Worm (Caenorhabditis elegans) whole organism, L1 larva: ENCODE data around the gene T04C12.7.

Experiments
- aha-1 ChIP-seq: fragments of 150-350 bp; optimal IDR thresholded peaks from 2 replicates; lab custom pipeline; 2014; ENCODE audit warnings: missing biosample characterization, missing genetic modification characterization
- ama-1 ChIP-seq: fragments of 150-350 bp; optimal IDR thresholded peaks from 2 replicates; lab custom pipeline; 2014
- blmp-1 ChIP-seq: fragments of 150-350 bp; optimal IDR thresholded peaks from 2 replicates; lab custom pipeline; 2014; ENCODE audit warnings: missing biosample characterization, missing genetic modification characterization
- ceh-8 ChIP-seq: fragments of 200-800 bp; sonication (Bioruptor generic); optimal IDR thresholded peaks from 2 replicates; lab custom pipeline; 2018; ENCODE audit warnings: mild to moderate bottlenecking, missing genetic modification characterization, moderate library complexity, missing compliant biosample characterization
- ceh-90 ChIP-seq: sonication (generic microtip); optimal IDR thresholded peaks from 2 replicates; lab custom pipeline; 2016; ENCODE audit warnings: missing genetic modification characterization, missing compliant biosample characterization
- dpl-1 ChIP-seq, 3 experiments: fragments of 150-350 bp in 2 of 3; sonication (generic microtip) in 1 of 3; optimal IDR thresholded peaks; 2 replicates each; lab custom pipeline; 2014 to 2017; ENCODE audit warnings: missing biosample characterization in 3 of 3, missing genetic modification characterization in 3 of 3, missing genetic modification reagents in 3 of 3
- efl-1 ChIP-seq, 4 experiments: fragments of 150-350 bp; optimal IDR thresholded peaks in 3 of 4; peaks in 1 of 4; 1 replicate in 1 of 4; 2 replicates in 3 of 4; lab custom pipeline; 2014; ENCODE audit warnings: missing biosample characterization in 2 of 4, missing genetic modification characterization in 2 of 4, missing genetic modification reagents in 2 of 4
- efl-3 ChIP-seq: fragments of 200-800 bp; sonication (Bioruptor generic); optimal IDR thresholded peaks from 2 replicates; lab custom pipeline; 2018; ENCODE audit warnings: mild to moderate bottlenecking, missing genetic modification characterization, missing compliant biosample characterization
- egl-13 ChIP-seq: sonication (generic microtip); optimal IDR thresholded peaks from 2 replicates; lab custom pipeline; 2016; ENCODE audit warnings: missing genotype, missing genetic modification reagents, missing genetic modification characterization, missing compliant biosample characterization
- elt-2 ChIP-seq: sonication (generic microtip); optimal IDR thresholded peaks from 2 replicates; lab custom pipeline; 2016; ENCODE audit warnings: missing genetic modification characterization, mild to moderate bottlenecking, inconsistent platforms, missing compliant biosample characterization, missing genetic modification reagents
- elt-3 ChIP-seq, 6 experiments: fragments of 150-350 bp in 1 of 6; sonication (generic microtip); optimal IDR thresholded peaks; 2 replicates each; lab custom pipeline; 2017 to 2018; ENCODE audit warnings: missing biosample characterization in 6 of 6, missing genetic modification characterization in 6 of 6, inconsistent platforms in 1 of 6
- ets-5 ChIP-seq: fragments of 200-800 bp; sonication (Bioruptor generic); IDR thresholded peaks from 2 replicates; pipeline ENCODE4 v1.3.6; 2022; ENCODE audit warnings: missing genetic modification characterization, missing compliant biosample characterization
- fkh-10 ChIP-seq: sonication (generic microtip); optimal IDR thresholded peaks from 2 replicates; lab custom pipeline; 2017; ENCODE audit warnings: missing biosample characterization, missing genetic modification reagents, missing genetic modification characterization
- fkh-8 ChIP-seq: sonication (generic microtip); optimal IDR thresholded peaks from 2 replicates; lab custom pipeline; 2016; ENCODE audit warnings: mild to moderate bottlenecking, missing genetic modification characterization, missing compliant biosample characterization
- fos-1 ChIP-seq: fragments of 150-350 bp; optimal IDR thresholded peaks from 2 replicates; lab custom pipeline; 2014; ENCODE audit warnings: missing biosample characterization, missing genetic modification characterization
- hlh-17 ChIP-seq: fragments of 200-800 bp; sonication (Bioruptor generic); optimal IDR thresholded peaks from 2 replicates; lab custom pipeline; 2018; ENCODE audit warnings: missing genetic modification characterization, mild to moderate bottlenecking, missing compliant biosample characterization, moderate library complexity, borderline replicate concordance
- hlh-4 ChIP-seq: sonication (generic microtip); optimal IDR thresholded peaks from 2 replicates; lab custom pipeline; 2016; ENCODE audit warnings: mild to moderate bottlenecking, missing genetic modification characterization, missing compliant biosample characterization
- jun-1 ChIP-seq: fragments of 150-350 bp; optimal IDR thresholded peaks from 2 replicates; lab custom pipeline; 2014; ENCODE audit warnings: missing biosample characterization, missing genetic modification reagents, missing genetic modification characterization
- lin-13 ChIP-seq: fragments of 150-350 bp; optimal IDR thresholded peaks from 2 replicates; lab custom pipeline; 2014; ENCODE audit warnings: missing biosample characterization, missing genetic modification reagents, missing genetic modification characterization
- lin-14 ChIP-seq: fragments of 200-800 bp; sonication (Bioruptor generic); optimal IDR thresholded peaks from 2 replicates; lab custom pipeline; 2018; ENCODE audit warnings: mild to moderate bottlenecking, missing genetic modification characterization, moderate library complexity, missing compliant biosample characterization
- lin-35 ChIP-seq, 2 experiments: fragments of 150-350 bp; optimal IDR thresholded peaks; 2 replicates each; lab custom pipeline; 2014; ENCODE audit warnings: missing biosample characterization in 2 of 2, missing genetic modification characterization in 2 of 2, missing genetic modification reagents in 2 of 2
- lsy-2 ChIP-seq, 2 experiments: fragments of 150-350 bp; optimal IDR thresholded peaks; 2 replicates each; lab custom pipeline; 2014; ENCODE audit warnings: missing biosample characterization in 2 of 2, missing genetic modification characterization in 2 of 2
- mdl-1 ChIP-seq, 2 experiments: fragments of 150-350 bp; optimal IDR thresholded peaks; 2 replicates each; lab custom pipeline; 2014 to 2017; ENCODE audit warnings: missing biosample characterization in 2 of 2, missing genetic modification characterization in 2 of 2, inconsistent platforms in 1 of 2
- nhr-19 ChIP-seq: fragments of 200-800 bp; sonication (Bioruptor generic); conservative IDR thresholded peaks from 2 replicates; pipeline ENCODE4 v1.3.6; 2022; ENCODE audit warnings: missing genetic modification characterization, missing compliant biosample characterization
- nhr-28 ChIP-seq: fragments of 150-350 bp; optimal IDR thresholded peaks from 2 replicates; lab custom pipeline; 2014; ENCODE audit warnings: missing biosample characterization, missing genetic modification characterization
- nhr-47 ChIP-seq: sonication (generic microtip); optimal IDR thresholded peaks from 2 replicates; lab custom pipeline; 2016; ENCODE audit warnings: mild to moderate bottlenecking, missing genetic modification characterization, moderate library complexity, missing compliant biosample characterization
- nhr-71 ChIP-seq: sonication (generic microtip); optimal IDR thresholded peaks from 2 replicates; lab custom pipeline; 2016; ENCODE audit warnings: mild to moderate bottlenecking, missing genetic modification characterization, moderate library complexity, missing compliant biosample characterization
- nhr-85 ChIP-seq: sonication (generic microtip); peaks from one replicate; lab custom pipeline; 2016; ENCODE audit warnings: missing genetic modification characterization, inconsistent platforms, missing compliant biosample characterization
- pqm-1 ChIP-seq: sonication (generic microtip); optimal IDR thresholded peaks from 3 replicates; lab custom pipeline; 2017; ENCODE audit warnings: missing biosample characterization, missing genetic modification characterization
- rnt-1 ChIP-seq: sonication (generic microtip); optimal IDR thresholded peaks from 2 replicates; lab custom pipeline; 2016; ENCODE audit warnings: mild to moderate bottlenecking, missing genetic modification characterization, moderate library complexity, missing compliant biosample characterization
- snpc-4 ChIP-seq: fragments of 150-350 bp; optimal IDR thresholded peaks from 2 replicates; lab custom pipeline; 2014; ENCODE audit warnings: missing biosample characterization, missing genetic modification characterization
- sox-4 ChIP-seq: sonication (generic microtip); optimal IDR thresholded peaks from 2 replicates; lab custom pipeline; 2016; ENCODE audit warnings: missing genetic modification characterization, missing compliant biosample characterization
- swsn-7 ChIP-seq: sonication (generic microtip); optimal IDR thresholded peaks from 2 replicates; lab custom pipeline; 2016; ENCODE audit warnings: missing genetic modification characterization, missing compliant biosample characterization
- tbx-2 ChIP-seq: sonication (generic microtip); optimal IDR thresholded peaks from 2 replicates; lab custom pipeline; 2016; ENCODE audit warnings: missing genetic modification characterization, missing compliant biosample characterization
- unc-130 ChIP-seq: fragments of 150-350 bp; optimal IDR thresholded peaks from 2 replicates; lab custom pipeline; 2017; ENCODE audit warnings: missing biosample characterization, missing genetic modification characterization, inconsistent platforms
- unc-62 ChIP-seq: fragments of 150-350 bp; optimal IDR thresholded peaks from 2 replicates; lab custom pipeline; 2014; ENCODE audit warnings: missing biosample characterization, missing genetic modification reagents, missing genetic modification characterization
- zag-1 ChIP-seq: fragments of 150-350 bp; optimal IDR thresholded peaks from 2 replicates; lab custom pipeline; 2014; ENCODE audit warnings: missing biosample characterization, missing genetic modification characterization
- ztf-11 ChIP-seq, 2 experiments: sonication (generic microtip); optimal IDR thresholded peaks; 2 replicates each; lab custom pipeline; 2016 to 2017; ENCODE audit warnings: missing genetic modification characterization in 2 of 2, missing biosample characterization in 1 of 2, missing compliant biosample characterization in 1 of 2

The T04C12.7 gene

ce11 chrV:11053827-11054226 lies at the start of gene T04C12.7:
Gene T04C12.7 (plus strand): TSS chrV:11054127.
- no peak for TF ChIP-seq efl-3 (GFP tag; lab: Kevin White, UChicago)
- no peak for TF ChIP-seq nhr-71
- no peak for TF ChIP-seq tbx-2
- TF ChIP-seq unc-62 (GFP tag; lab: Kevin White, UChicago) = no peak
- no peak for TF ChIP-seq ztf-11 (tag; optimal IDR thresholded peaks at IDR 0.05; lab: Kevin White, UChicago)
- no peak for TF ChIP-seq fos-1 (tag; lab: Kevin White, UChicago)
- no peak for TF ChIP-seq ceh-90
- no peak for TF ChIP-seq lin-35 (GFP tag; optimal IDR thresholded peaks at IDR 0.05; lab: Kevin White, UChicago)
- TF ChIP-seq ceh-8 (GFP tag; lab: Kevin White, UChicago) = no peak
- TF ChIP-seq lsy-2 (tag; optimal IDR thresholded peaks at IDR 0.05; lab: Kevin White, UChicago) = no peak
- no peak for TF ChIP-seq lin-13 (GFP tag; lab: Kevin White, UChicago)
- TF ChIP-seq zag-1 (tag; lab: Kevin White, UChicago) = no peak

ce11 chrV:11007651-11008050 lies 46.3 kb upstream of the T04C12.7 start:
- TF ChIP-seq unc-62 (GFP tag; lab: Kevin White, UChicago) (no peak), rnt-1 (tag; lab: Kevin White, UChicago) (no peak), ama-1 (lab: Kevin White, UChicago) (no peak), pqm-1 (tag; lab: Kevin White, UChicago) (no peak), lin-13 (GFP tag; lab: Kevin White, UChicago) (no peak), nhr-47 (tag; lab: Kevin White, UChicago) (no peak), nhr-19 (no peak), aha-1 (tag; lab: Kevin White, UChicago) (no peak), hlh-17 (GFP tag; lab: Kevin White, UChicago) (no peak), elt-2 (tag; lab: Kevin White, UChicago) (peak; percentile 62), blmp-1 (tag; lab: Kevin White, UChicago) (peak; percentile 5), snpc-4 (tag; lab: Kevin White, UChicago) (no peak), dpl-1 (GFP tag; optimal IDR thresholded peaks at IDR 0.05; lab: Kevin White, UChicago) (no peak)

- peak; percentile 71 for TF ChIP-seq elt-2 (tag; lab: Kevin White, UChicago)
- no peak for TF ChIP-seq fkh-10
- no peak for TF ChIP-seq sox-4 (tag; lab: Kevin White, UChicago)
- no peak for TF ChIP-seq blmp-1 (tag; lab: Kevin White, UChicago)
- TF ChIP-seq jun-1 = peak; percentile 11
- TF ChIP-seq elt-3 (tag; optimal IDR thresholded peaks at IDR 0.05; lab: Kevin White, UChicago) = no peak
- TF ChIP-seq pqm-1 (tag; lab: Kevin White, UChicago) = no peak
- no peak for TF ChIP-seq ets-5 (GFP tag; lab: Robert Waterston, UW)
- no peak for TF ChIP-seq fkh-8
- no peak for TF ChIP-seq aha-1 (tag; lab: Kevin White, UChicago)
- no peak for TF ChIP-seq mdl-1 (tag; optimal IDR thresholded peaks at IDR 0.05; lab: Kevin White, UChicago)
- no peak for TF ChIP-seq ama-1 (lab: Kevin White, UChicago)
- TF ChIP-seq unc-130 (tag; lab: Kevin White, UChicago) = no peak
- no peak for TF ChIP-seq efl-1 (optimal IDR thresholded peaks at IDR 0.05; lab: Kevin White, UChicago)
- peak in 1 of 2 experiments; percentile 82 for TF ChIP-seq efl-1 (GFP tag; optimal IDR thresholded peaks at IDR 0.05 in 1 of 2; lab: Kevin White, UChicago)
- TF ChIP-seq ceh-90 = no peak
These were observed 44.8 kb upstream of the T04C12.7 start for ce11 chrV:11009124-11009524.

- TF ChIP-seq hlh-4 (tag; lab: Kevin White, UChicago) (no peak), sox-4 (tag; lab: Kevin White, UChicago) (peak; percentile 54), fkh-8 (peak; percentile 78), nhr-47 (tag; lab: Kevin White, UChicago) (peak; percentile 39), nhr-71 (peak; percentile 32), egl-13 (tag; lab: Kevin White, UChicago) (peak; percentile 23), jun-1 (no peak), dpl-1 (GFP tag; optimal IDR thresholded peaks at IDR 0.05; lab: Kevin White, UChicago) (no peak), tbx-2 (no peak), swsn-7 (tag; lab: Kevin White, UChicago) (no peak), lin-14 (GFP tag; lab: Kevin White, UChicago) (peak; percentile 4), nhr-28 (tag; lab: Kevin White, UChicago) (no peak), nhr-85 (no peak)
These were observed 43.2 kb upstream of the T04C12.7 start for ce11 chrV:11010768-11011167.
